Worm (Caenorhabditis elegans): ENCODE measurements around the gene Y39F10A.3.

ce11 chrII:788139-788538 lies 5.3 kb upstream of the Y39F10A.3 start, which contains the start of gene F46F5.15:
- TF ChIP-seq zag-1 (tag; optimal IDR thresholded peaks at IDR 0.05) (no peak), Y5F2A.4 (GFP tag; optimal IDR thresholded peaks at IDR 0.05) (no peak), F37D6.2 (tag; optimal IDR thresholded peaks at IDR 0.05) (no peak), mdl-1 (tag; optimal IDR thresholded peaks at IDR 0.05) (no peak)
